Fruit fly (Drosophila melanogaster): ENCODE data around the gene Gapvd1.

Gapvd1 gene

DNA sequence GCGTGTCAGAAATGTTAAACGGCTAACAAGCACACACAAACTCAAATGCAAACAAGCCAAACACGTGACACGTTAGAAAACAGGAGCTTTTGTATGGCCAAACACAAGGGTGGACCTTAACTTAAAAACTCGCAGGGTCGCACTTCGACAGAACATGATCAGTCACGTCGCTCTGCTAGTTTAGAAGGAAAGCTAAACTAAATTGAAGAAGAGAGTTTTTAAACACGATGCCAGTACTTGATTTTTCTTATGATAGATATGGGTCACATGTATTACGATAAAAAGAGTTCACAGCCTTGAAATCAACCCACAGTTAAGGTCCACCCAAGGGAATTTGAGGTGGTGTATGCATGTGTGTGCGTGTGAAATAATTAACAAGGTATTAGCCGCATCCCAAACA is 53.2 kb downstream of the Gapvd1 start:
- TF ChIP-seq Optix (GFP tag; IDR thresholded peaks at IDR 0.05) (no peak), PHDP (tag; optimal IDR thresholded peaks at IDR 0.05) (peak; percentile 13), CG2120 (GFP tag; optimal IDR thresholded peaks at IDR 0.05) (peak; percentile 22), CG4360 (GFP tag; IDR thresholded peaks at IDR 0.05) (no peak), dmrt11E (tag; optimal IDR thresholded peaks at IDR 0.05) (no peak), sens (GFP tag) (peak; percentile 1), Med (GFP tag) (peak; percentile 7), CG18599 (GFP tag; optimal IDR thresholded peaks at IDR 0.05) (peak; percentile 55), dan (GFP tag; IDR thresholded peaks at IDR 0.05) (no peak), CG2678 (tag; optimal IDR thresholded peaks at IDR 0.05) (peak; percentile 23), vnd (GFP tag; IDR thresholded peaks at IDR 0.05; ENCODE audit: partially characterized antibody) (no peak), Fer1 (GFP tag; optimal IDR thresholded peaks at IDR 0.05) (peak; percentile 27), cwo (GFP tag; optimal IDR thresholded peaks at IDR 0.05) (peak; percentile 12), maf-S (GFP tag; optimal IDR thresholded peaks at IDR 0.05) (no peak), corto (GFP tag; optimal IDR thresholded peaks at IDR 0.05) (no peak), CG13424 (tag; optimal IDR thresholded peaks at IDR 0.05) (no peak), sob (GFP tag; IDR thresholded peaks at IDR 0.05) (no peak), MTF-1 (GFP tag; optimal IDR thresholded peaks at IDR 0.05; ENCODE audit: borderline replicate concordance) (no peak), zfh1 (GFP tag; IDR thresholded peaks at IDR 0.05) (no peak), CG18619 (GFP tag; optimal IDR thresholded peaks at IDR 0.05) (no peak), CG13775 (GFP tag; optimal IDR thresholded peaks at IDR 0.05) (no peak), CG17568 (GFP tag; optimal IDR thresholded peaks at IDR 0.05) (no peak), lab (GFP tag; optimal IDR thresholded peaks at IDR 0.05) (peak; percentile 17)

DNA sequence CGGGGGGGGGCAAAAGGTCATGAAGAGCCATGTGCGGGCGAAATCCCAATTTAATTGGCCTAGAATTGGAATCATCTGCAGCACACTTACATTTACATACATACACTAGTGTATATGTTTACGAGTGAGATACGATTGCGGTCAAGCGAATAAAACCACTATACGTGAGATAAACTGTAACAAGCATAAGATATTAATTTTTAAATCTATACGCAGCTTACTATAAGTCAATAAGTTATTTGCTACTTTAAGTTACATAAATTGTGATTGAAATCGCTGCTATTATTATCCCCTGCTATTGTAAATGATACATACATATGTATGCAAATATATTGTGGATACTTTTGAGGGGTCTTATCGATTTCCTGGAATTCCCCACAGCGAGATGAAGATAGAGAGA is 54.0 kb downstream of the Gapvd1 start:
- peak; percentile 46 for TF ChIP-seq CG13624 (GFP tag; optimal IDR thresholded peaks at IDR 0.05)
- TF ChIP-seq CG13123 (GFP tag; optimal IDR thresholded peaks at IDR 0.05) = no peak
- TF ChIP-seq B-H1 (GFP tag; IDR thresholded peaks at IDR 0.05) = peak; percentile 51; the same call in 2 of the 3 replicates
- no peak for TF ChIP-seq Dref (GFP tag; IDR thresholded peaks at IDR 0.05)
- TF ChIP-seq CG18011 (GFP tag; optimal IDR thresholded peaks at IDR 0.05) = no peak
- peak; percentile 3 for TF ChIP-seq CG2875 (GFP tag; optimal IDR thresholded peaks at IDR 0.05)
- TF ChIP-seq dan (GFP tag; IDR thresholded peaks at IDR 0.05) = no peak
- no peak for TF ChIP-seq dmrt11E (tag; optimal IDR thresholded peaks at IDR 0.05)
- TF ChIP-seq Taf1 (GFP tag; IDR thresholded peaks at IDR 0.05) = peak; percentile 40; the same call in 1 of the 2 replicates
- TF ChIP-seq CG11456 (GFP tag; IDR thresholded peaks at IDR 0.05) = 0 out of 3 replicates have a peak, but pooled peaks have one; percentile 50
- TF ChIP-seq Nf-YA (GFP tag; IDR thresholded peaks at IDR 0.05) = no peak
- TF ChIP-seq CG10267 (tag; optimal IDR thresholded peaks at IDR 0.05) = peak; percentile 10
- no peak for TF ChIP-seq pan (optimal IDR thresholded peaks at IDR 0.05)
- TF ChIP-seq pan (GFP tag; optimal IDR thresholded peaks at IDR 0.05 in 1 of 2, IDR thresholded peaks at IDR 0.05 in 1 of 2) = peak in 1 of 2 experiments; percentile 58
- TF ChIP-seq p53 (GFP tag; optimal IDR thresholded peaks at IDR 0.05) = no peak
- peak; percentile 40 for TF ChIP-seq sug (tag; optimal IDR thresholded peaks at IDR 0.05)
- TF ChIP-seq da (GFP tag; optimal IDR thresholded peaks at IDR 0.05) = no peak
- TF ChIP-seq Mad (GFP tag; optimal IDR thresholded peaks at IDR 0.05) = no peak
- TF ChIP-seq Blimp-1 (GFP tag; optimal IDR thresholded peaks at IDR 0.05) = peak; percentile 32
- no peak for TF ChIP-seq Vsx1 (GFP tag; optimal IDR thresholded peaks at IDR 0.05)
- TF ChIP-seq Ets65A (GFP tag) = peak; percentile 47
- peak; percentile 19; the same call in 1 of the 2 replicates for TF ChIP-seq ap (GFP tag; IDR thresholded peaks at IDR 0.05)
- peak; percentile 63 for TF ChIP-seq CG3281 (GFP tag; optimal IDR thresholded peaks at IDR 0.05)
- TF ChIP-seq CG6272 (GFP tag; IDR thresholded peaks at IDR 0.05) = no peak
- TF ChIP-seq CG11085 (GFP tag; IDR thresholded peaks at IDR 0.05) = no peak
- peak; percentile 35 for TF ChIP-seq HmgZ (tag; optimal IDR thresholded peaks at IDR 0.05)
- TF ChIP-seq ab (GFP tag; optimal IDR thresholded peaks at IDR 0.05) = no peak
- peak; percentile 39 for TF ChIP-seq CG2120 (GFP tag; optimal IDR thresholded peaks at IDR 0.05)
- TF ChIP-seq Hr78 (GFP tag; optimal IDR thresholded peaks at IDR 0.05) = no peak
- peak; percentile 39 for TF ChIP-seq CG12071 (GFP tag; optimal IDR thresholded peaks at IDR 0.05)
- 0 out of 2 replicates have a peak, but pooled peaks have one; percentile 18 for TF ChIP-seq onecut (GFP tag; IDR thresholded peaks at IDR 0.05)

Measured in whole organism, embryonic.